Fruit fly (Drosophila melanogaster) S2 (cell line): Measurements from ENCODE around the gene CG32388.

Source experiments
- CG8478 ChIP-seq: fragments of >200 bp; optimal IDR thresholded peaks from 2 replicates; lab custom pipeline; 2018
- CTCF ChIP-seq, 2 experiments: fragments of >200 bp; optimal IDR thresholded peaks; 2 replicates each; lab custom pipeline; 2018

DNA sequence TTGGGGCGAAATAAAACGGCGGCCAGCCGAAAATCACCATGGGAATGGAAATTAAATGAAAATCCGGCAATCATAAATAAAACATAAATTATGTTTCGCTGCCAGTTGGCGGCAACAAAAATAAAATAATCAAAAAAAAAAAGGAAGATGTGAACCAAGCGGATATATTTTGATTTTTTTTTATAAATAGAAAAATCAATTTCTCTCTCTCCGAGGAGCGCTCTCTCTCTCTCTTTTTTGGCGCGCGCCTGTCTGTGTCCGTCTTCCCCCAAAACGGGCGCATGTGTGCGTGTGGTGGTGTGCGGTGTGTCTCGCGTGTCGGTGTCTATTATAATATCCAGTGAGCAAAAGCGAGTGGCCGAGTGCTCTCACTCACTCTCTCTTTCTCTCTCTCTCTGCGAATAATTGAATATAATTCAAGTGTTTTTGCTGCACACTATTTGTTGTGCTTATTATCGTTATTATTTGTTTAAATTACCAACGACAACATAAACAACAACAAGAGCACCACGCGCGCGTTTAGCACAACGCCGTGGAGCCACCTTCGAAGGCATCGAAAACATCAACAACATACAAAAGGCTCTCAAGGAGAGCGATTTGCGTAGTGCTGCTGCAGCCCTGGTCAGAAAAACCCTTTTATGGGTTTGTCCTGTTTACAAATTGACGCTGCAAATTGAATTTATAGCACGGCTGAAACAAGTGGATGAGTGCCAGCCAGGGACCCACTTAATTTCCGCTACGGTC lies 41.0 kb downstream of the CG32388 start:
- TF ChIP-seq CG8478 (lab: Kevin White, UChicago) (no peak), CTCF (optimal IDR thresholded peaks at IDR 0.05; lab: Kevin White, UChicago) (no peak)
